Worm (Caenorhabditis elegans): ENCODE results near the gene dsl-2.

DNA sequence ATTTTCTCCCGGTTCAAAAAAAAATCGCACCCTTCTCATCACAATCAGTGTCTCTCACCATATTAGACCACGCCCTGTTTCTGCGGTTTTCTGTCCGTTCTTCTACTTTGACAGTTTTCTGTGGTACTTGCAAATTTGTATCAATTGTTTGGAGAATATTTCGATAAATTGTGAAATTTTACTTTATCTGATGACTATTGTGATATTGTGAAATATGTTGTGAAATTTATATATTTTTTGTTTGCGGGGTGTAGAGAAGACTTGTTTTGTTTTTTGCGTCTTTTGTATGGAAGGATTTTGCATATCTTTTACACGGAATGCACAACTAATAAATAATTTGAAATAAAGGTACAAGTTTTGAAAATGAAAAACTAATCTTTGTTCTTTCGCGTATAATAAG lies 37.4 kb downstream of the dsl-2 start:
- TF ChIP-seq pha-4 (tag; optimal IDR thresholded peaks at IDR 0.05) = no peak
- TF ChIP-seq mep-1 (tag; optimal IDR thresholded peaks at IDR 0.05) = no peak
- TF ChIP-seq nhr-28 (tag; optimal IDR thresholded peaks at IDR 0.05) = no peak
